Worm (Caenorhabditis elegans): ENCODE data around the gene pelo-1.

- TF ChIP-seq F13H6.1 (tag; optimal IDR thresholded peaks at IDR 0.05) (no peak), aly-2 (tag; optimal IDR thresholded peaks at IDR 0.05) (no peak)
Observed at ce11 chrIII:4247571-4247970, 43.5 kb upstream of the pelo-1 start, which contains the start of gene Y44F5A.1.

All from whole organism, L2 larva.